Fruit fly (Drosophila melanogaster) whole organism, prepupa: Measurements from ENCODE around the gene app.

ENCODE experiments used
- Blimp-1 ChIP-seq: fragments of 200-800 bp; sonication (Bioruptor generic); optimal IDR thresholded peaks from 3 replicates; lab custom pipeline; 2017; ENCODE audit warnings: missing biosample characterization, missing genetic modification characterization, mild to moderate bottlenecking, moderate library complexity, missing genetic modification reagents
- CG10631 ChIP-seq: fragments of 200-800 bp; sonication (Bioruptor generic); optimal IDR thresholded peaks from 2 replicates; lab custom pipeline; 2016; ENCODE audit warnings: missing biosample characterization, missing genetic modification characterization
- CG10669 ChIP-seq: fragments of 200-800 bp; sonication (Bioruptor generic); optimal IDR thresholded peaks from 3 replicates; lab custom pipeline; 2018; ENCODE audit warnings: missing biosample characterization, mild to moderate bottlenecking, missing genetic modification characterization, moderate library complexity
- CG11902 ChIP-seq: fragments of 200-800 bp; sonication (Bioruptor generic); optimal IDR thresholded peaks from 3 replicates; lab custom pipeline; 2016; ENCODE audit warnings: missing biosample characterization, missing genetic modification characterization
- CG15336 ChIP-seq: fragments of 200-800 bp; sonication (Bioruptor generic); IDR thresholded peaks from 2 replicates; pipeline ENCODE4 v1.3.6; 2022; ENCODE audit warnings: missing biosample characterization, missing genetic modification characterization
- CG31627 ChIP-seq: fragments of 200-800 bp; sonication (Bioruptor generic); optimal IDR thresholded peaks from 3 replicates; lab custom pipeline; 2016; ENCODE audit warnings: missing biosample characterization, missing genetic modification characterization
- CG34406 ChIP-seq: fragments of 200-800 bp; sonication (Bioruptor generic); optimal IDR thresholded peaks from 3 replicates; lab custom pipeline; 2016; ENCODE audit warnings: missing biosample characterization, missing genetic modification characterization
- CG4318 ChIP-seq: fragments of 200-800 bp; sonication (Bioruptor generic); optimal IDR thresholded peaks from 3 replicates; lab custom pipeline; 2017; ENCODE audit warnings: missing biosample characterization, mild to moderate bottlenecking, missing genetic modification characterization
- CG6163 ChIP-seq: fragments of 200-800 bp; sonication (Bioruptor generic); IDR thresholded peaks from 3 replicates; pipeline ENCODE4 v1.3.6; 2022; ENCODE audit warnings: missing biosample characterization, missing genetic modification characterization
- CG6792 ChIP-seq: fragments of 200-800 bp; sonication (Bioruptor generic); optimal IDR thresholded peaks from 3 replicates; lab custom pipeline; 2016; ENCODE audit warnings: missing biosample characterization, missing genetic modification characterization
- CG6808 ChIP-seq: fragments of 200-800 bp; sonication (Bioruptor generic); optimal IDR thresholded peaks from 3 replicates; lab custom pipeline; 2017; ENCODE audit warnings: missing biosample characterization, missing genetic modification characterization, mild to moderate bottlenecking, moderate library complexity, missing genetic modification reagents
- CG6854 ChIP-seq: fragments of 200-800 bp; sonication (Bioruptor generic); optimal IDR thresholded peaks from 2 replicates; lab custom pipeline; 2017; ENCODE audit warnings: missing biosample characterization, mild to moderate bottlenecking, missing genetic modification characterization
- CG7368 ChIP-seq: fragments of 200-800 bp; sonication (Bioruptor generic); optimal IDR thresholded peaks from 3 replicates; lab custom pipeline; 2016; ENCODE audit warnings: missing biosample characterization, missing genetic modification characterization
- CG8119 ChIP-seq: fragments of 200-800 bp; sonication (Bioruptor generic); IDR thresholded peaks from 3 replicates; pipeline ENCODE4 v1.3.6; 2022; ENCODE audit warnings: missing biosample characterization, missing genetic modification characterization
- CG8319 ChIP-seq: fragments of 200-800 bp; sonication (Bioruptor generic); optimal IDR thresholded peaks from 3 replicates; lab custom pipeline; 2016; ENCODE audit warnings: missing biosample characterization, missing genetic modification characterization
- CG9139 ChIP-seq: fragments of 200-800 bp; sonication (Bioruptor generic); optimal IDR thresholded peaks from 3 replicates; lab custom pipeline; 2017; ENCODE audit warnings: missing biosample characterization, mild to moderate bottlenecking, missing genetic modification characterization
- Eip93F ChIP-seq: fragments of 200-800 bp; sonication (Bioruptor generic); optimal IDR thresholded peaks from 2 replicates; lab custom pipeline; 2016; ENCODE audit warnings: missing biosample characterization, mild to moderate bottlenecking, missing genetic modification characterization
- Ets96B ChIP-seq: fragments of 200-800 bp; optimal IDR thresholded peaks from 2 replicates; lab custom pipeline; 2019; ENCODE audit warnings: missing biosample characterization, mild to moderate bottlenecking, missing genetic modification characterization, moderate library complexity
- Hr38 ChIP-seq: sonication (Bioruptor generic); optimal IDR thresholded peaks from 2 replicates; lab custom pipeline; 2016; ENCODE audit warnings: missing biosample characterization, missing genetic modification characterization
- Lpt ChIP-seq: fragments of 200-800 bp; sonication (Bioruptor generic); optimal IDR thresholded peaks from 3 replicates; lab custom pipeline; 2016; ENCODE audit warnings: missing biosample characterization, missing genetic modification characterization
- Smox ChIP-seq: fragments of 200-800 bp; sonication (Bioruptor generic); optimal IDR thresholded peaks from 3 replicates; lab custom pipeline; 2016; ENCODE audit warnings: missing biosample characterization, missing genetic modification characterization
- Sox14 ChIP-seq: fragments of 200-800 bp; sonication (Bioruptor generic); optimal IDR thresholded peaks from 3 replicates; lab custom pipeline; 2016; ENCODE audit warnings: missing biosample characterization, missing genetic modification characterization
- Sox15 ChIP-seq: fragments of 200-800 bp; sonication (Bioruptor generic); optimal IDR thresholded peaks from 3 replicates; lab custom pipeline; 2016; ENCODE audit warnings: missing biosample characterization, missing genetic modification characterization
- acj6 ChIP-seq: fragments of 200-800 bp; sonication (Bioruptor generic); optimal IDR thresholded peaks from 3 replicates; lab custom pipeline; 2016; ENCODE audit warnings: missing biosample characterization, missing genetic modification characterization
- cyc ChIP-seq: fragments of 200-800 bp; sonication (Bioruptor generic); optimal IDR thresholded peaks from 3 replicates; lab custom pipeline; 2016; ENCODE audit warnings: missing biosample characterization, missing genetic modification characterization
- dsx ChIP-seq: fragments of 200-800 bp; optimal IDR thresholded peaks from 3 replicates; lab custom pipeline; 2019; ENCODE audit warnings: missing biosample characterization, mild to moderate bottlenecking, missing genetic modification characterization, moderate library complexity; ENCODE audit not compliant: poor library complexity, severe bottlenecking
- eg ChIP-seq: fragments of 200-800 bp; sonication (Bioruptor generic); IDR thresholded peaks from 3 replicates; pipeline ENCODE4 v1.3.6; 2022; ENCODE audit warnings: missing biosample characterization, missing genetic modification characterization
- esn ChIP-seq: fragments of 200-800 bp; sonication (Bioruptor generic); optimal IDR thresholded peaks from 2 replicates; lab custom pipeline; 2016; ENCODE audit warnings: missing biosample characterization, mild to moderate bottlenecking, missing genetic modification characterization, moderate library complexity
- fd59A ChIP-seq: fragments of 200-800 bp; sonication (Bioruptor generic); optimal IDR thresholded peaks from 2 replicates; lab custom pipeline; 2017; ENCODE audit warnings: missing biosample characterization, mild to moderate bottlenecking, missing genetic modification characterization, missing genetic modification reagents
- fd85E ChIP-seq: fragments of 200-800 bp; sonication (Bioruptor generic); optimal IDR thresholded peaks from 3 replicates; lab custom pipeline; 2016; ENCODE audit warnings: missing biosample characterization, missing genetic modification characterization
- fkh ChIP-seq: fragments of 200-800 bp; sonication (Bioruptor generic); optimal IDR thresholded peaks from 3 replicates; lab custom pipeline; 2017; ENCODE audit warnings: missing biosample characterization, mild to moderate bottlenecking, missing genetic modification characterization, moderate library complexity
- net ChIP-seq: fragments of 200-800 bp; sonication (Bioruptor generic); optimal IDR thresholded peaks from 3 replicates; lab custom pipeline; 2016; ENCODE audit warnings: missing biosample characterization, missing genetic modification characterization
- pdm3 ChIP-seq: fragments of 200-800 bp; sonication (Bioruptor generic); optimal IDR thresholded peaks from 3 replicates; lab custom pipeline; 2016; ENCODE audit warnings: missing biosample characterization, missing genetic modification characterization
- spab ChIP-seq: fragments of 200-800 bp; sonication (Bioruptor generic); optimal IDR thresholded peaks from 2 replicates; lab custom pipeline; 2017; ENCODE audit warnings: missing biosample characterization, mild to moderate bottlenecking, missing genetic modification characterization, missing genetic modification reagents
- ss ChIP-seq, 2 experiments: fragments of 200-800 bp; sonication (Bioruptor generic); optimal IDR thresholded peaks; 2 replicates in 1 of 2; 3 replicates in 1 of 2; lab custom pipeline; 2017 to 2018; ENCODE audit warnings: mild to moderate bottlenecking in 2 of 2, missing biosample characterization in 2 of 2, missing genetic modification characterization in 2 of 2, moderate library complexity in 1 of 2
- topi ChIP-seq: fragments of 200-800 bp; sonication (Bioruptor generic); optimal IDR thresholded peaks from 3 replicates; lab custom pipeline; 2016; ENCODE audit warnings: missing biosample characterization, missing genetic modification characterization
- vri ChIP-seq: fragments of 200-800 bp; sonication (Bioruptor generic); optimal IDR thresholded peaks from 3 replicates; lab custom pipeline; 2016; ENCODE audit warnings: missing biosample characterization, mild to moderate bottlenecking, missing genetic modification characterization

Gene app

dm6 chr3L:12197491-12197890 lies 69.2 kb downstream of the app start, which contains the start of gene CG11529:
CG11529 (plus strand) TSS chr3L:12197791.
- TF ChIP-seq CG8119 (GFP tag; lab: Robert Waterston, UW) (no peak), CG7368 (GFP tag; lab: Kevin White, UChicago) (no peak), eg (GFP tag; lab: Robert Waterston, UW) (no peak), Blimp-1 (GFP tag; lab: Kevin White, UChicago) (no peak)

- no peak for TF ChIP-seq CG34406
- TF ChIP-seq CG4318 (GFP tag; lab: Kevin White, UChicago) = no peak
- TF ChIP-seq topi (GFP tag; lab: Kevin White, UChicago) = no peak
- no peak for TF ChIP-seq Eip93F (GFP tag; lab: Kevin White, UChicago)
- no peak for TF ChIP-seq CG15336 (GFP tag; lab: Robert Waterston, UW)
- no peak for TF ChIP-seq CG31627
- no peak for TF ChIP-seq Sox15 (GFP tag; lab: Kevin White, UChicago)
- no peak for TF ChIP-seq CG9139 (GFP tag; lab: Kevin White, UChicago)
- no peak for TF ChIP-seq CG7368 (GFP tag; lab: Kevin White, UChicago)
- no peak for TF ChIP-seq Smox (GFP tag; lab: Kevin White, UChicago)
- no peak for TF ChIP-seq CG6808 (GFP tag; lab: Kevin White, UChicago)
- TF ChIP-seq CG6854 = no peak
- TF ChIP-seq CG10631 (GFP tag; lab: Kevin White, UChicago) = no peak
- no peak for TF ChIP-seq fd59A
- TF ChIP-seq CG11902 (GFP tag; lab: Kevin White, UChicago) = no peak
- no peak for TF ChIP-seq CG6163
- TF ChIP-seq net (GFP tag; lab: Kevin White, UChicago) = no peak
Observed at dm6 chr3L:12193485-12193884, 73.2 kb downstream of the app start, which contains the start of gene thoc6. thoc6 (minus strand) TSS chr3L:12193688.

- no peak for TF ChIP-seq ss (GFP tag; optimal IDR thresholded peaks at IDR 0.05; lab: Kevin White, UChicago)
- no peak for TF ChIP-seq CG8319 (GFP tag; lab: Kevin White, UChicago)
- no peak for TF ChIP-seq Sox15 (GFP tag; lab: Kevin White, UChicago)
- TF ChIP-seq cyc (GFP tag; lab: Kevin White, UChicago) = no peak
- TF ChIP-seq fd85E (GFP tag; lab: Kevin White, UChicago) = no peak
- TF ChIP-seq topi (GFP tag; lab: Kevin White, UChicago) = no peak
- no peak for TF ChIP-seq CG6792 (GFP tag; lab: Kevin White, UChicago)
- no peak for TF ChIP-seq Lpt
- no peak for TF ChIP-seq dsx
- TF ChIP-seq pdm3 (GFP tag; lab: Kevin White, UChicago) = no peak
- no peak for TF ChIP-seq fkh (GFP tag; lab: Kevin White, UChicago)
- no peak for TF ChIP-seq Ets96B (tag; lab: Kevin White, UChicago)
- TF ChIP-seq CG6163 = no peak
- no peak for TF ChIP-seq CG10631 (GFP tag; lab: Kevin White, UChicago)
- no peak for TF ChIP-seq fd59A
- TF ChIP-seq Eip93F (GFP tag; lab: Kevin White, UChicago) = no peak
- TF ChIP-seq, all 60 proteins: peak for 0
Observed at dm6 chr3L:12190433-12190832, 76.2 kb downstream of the app start, which contains the start of gene Est-P. Est-P (plus strand) TSS chr3L:12190733.

- TF ChIP-seq Sox14 (no peak), CG11902 (GFP tag; lab: Kevin White, UChicago) (no peak), vri (GFP tag; lab: Kevin White, UChicago) (no peak), esn (GFP tag; lab: Kevin White, UChicago) (no peak), Lpt (no peak), dsx (no peak), CG4318 (GFP tag; lab: Kevin White, UChicago) (no peak), CG6163 (no peak), Hr38 (GFP tag; lab: Kevin White, UChicago) (no peak), spab (no peak), acj6 (no peak), Eip93F (GFP tag; lab: Kevin White, UChicago) (no peak), CG10669 (GFP tag; lab: Kevin White, UChicago) (no peak), fd85E (GFP tag; lab: Kevin White, UChicago) (no peak), CG6808 (GFP tag; lab: Kevin White, UChicago) (no peak), fkh (GFP tag; lab: Kevin White, UChicago) (no peak), fd59A (no peak)
- TF ChIP-seq, all 60 proteins: peak for 0
Observed at dm6 chr3L:12188518-12188917, 78.1 kb downstream of the app start, which contains the start of gene Est-6. Est-6 (plus strand) TSS chr3L:12188818.
